Fruit fly (Drosophila melanogaster): ENCODE data around the gene smp-30.

Gene smp-30

dm6 chr3R:14749077-14749798 lies 1.8 kb downstream of the smp-30 start:
- peak; percentile 33 for TF ChIP-seq brk (GFP tag; optimal IDR thresholded peaks at IDR 0.05)
- peak; percentile 65 for TF ChIP-seq br (GFP tag; optimal IDR thresholded peaks at IDR 0.05)
- peak; percentile 72 for TF ChIP-seq h (GFP tag; optimal IDR thresholded peaks at IDR 0.05)
- no peak for TF ChIP-seq usp (GFP tag; optimal IDR thresholded peaks at IDR 0.05)
- TF ChIP-seq HLH106 (tag; optimal IDR thresholded peaks at IDR 0.05), result peak; percentile 3
- peak; percentile 56 for TF ChIP-seq CG9705 (GFP tag; optimal IDR thresholded peaks at IDR 0.05)
- TF ChIP-seq pan (optimal IDR thresholded peaks at IDR 0.05), result no peak
- TF ChIP-seq fru (GFP tag; optimal IDR thresholded peaks at IDR 0.05), result peak; percentile 59
- no peak for TF ChIP-seq Abd-B (GFP tag; optimal IDR thresholded peaks at IDR 0.05)
- no peak for TF ChIP-seq jim (GFP tag; optimal IDR thresholded peaks at IDR 0.05)
- peak; percentile 58 for TF ChIP-seq OdsH (GFP tag; optimal IDR thresholded peaks at IDR 0.05)
- peak; percentile 29 for TF ChIP-seq tai (GFP tag; optimal IDR thresholded peaks at IDR 0.05)
- TF ChIP-seq N (GFP tag; optimal IDR thresholded peaks at IDR 0.05), result no peak
- TF ChIP-seq sage (GFP tag; optimal IDR thresholded peaks at IDR 0.05), result peak; percentile 2
- no peak for TF ChIP-seq Myc (optimal IDR thresholded peaks at IDR 0.05)
- TF ChIP-seq dl (GFP tag; optimal IDR thresholded peaks at IDR 0.05; ENCODE audit: insufficient read depth in 1 of 2, partially characterized antibody in 2 of 2), result peak; percentile 93 to 94
- peak; percentile 94 for TF ChIP-seq Dif (GFP tag; optimal IDR thresholded peaks at IDR 0.05; ENCODE audit: partially characterized antibody)
- no peak for TF ChIP-seq CG32264 (GFP tag; optimal IDR thresholded peaks at IDR 0.05)
- no peak for TF ChIP-seq dsf (GFP tag; optimal IDR thresholded peaks at IDR 0.05; ENCODE audit: borderline replicate concordance)
- TF ChIP-seq Rel (GFP tag; optimal IDR thresholded peaks at IDR 0.05), result no peak
- peak; percentile 31 for TF ChIP-seq Rel (tag; optimal IDR thresholded peaks at IDR 0.05)
- TF ChIP-seq Hnf4 (GFP tag; optimal IDR thresholded peaks at IDR 0.05), result peak; percentile 63
- TF ChIP-seq Hr83 (GFP tag; optimal IDR thresholded peaks at IDR 0.05; ENCODE audit: poor library complexity, severe bottlenecking), result peak; percentile 12
- TF ChIP-seq Vsx2 (GFP tag; optimal IDR thresholded peaks at IDR 0.05; ENCODE audit: partially characterized antibody), result peak; percentile 87
- TF ChIP-seq Sp1 (GFP tag; optimal IDR thresholded peaks at IDR 0.05), result peak; percentile 69
- TF ChIP-seq sv (GFP tag; optimal IDR thresholded peaks at IDR 0.05), result peak; percentile 26
- no peak for TF ChIP-seq lola (GFP tag; optimal IDR thresholded peaks at IDR 0.05)
- peak; percentile 73 for TF ChIP-seq Jra (GFP tag; optimal IDR thresholded peaks at IDR 0.05)
- no peak for TF ChIP-seq Mio (GFP tag; optimal IDR thresholded peaks at IDR 0.05)
- TF ChIP-seq ey (GFP tag; optimal IDR thresholded peaks at IDR 0.05), result peak; percentile 23
- no peak for TF ChIP-seq Hr78 (GFP tag; optimal IDR thresholded peaks at IDR 0.05)
- peak in 1 of 2 experiments; percentile 42 for TF ChIP-seq foxo (GFP tag; optimal IDR thresholded peaks at IDR 0.05)
- no peak for TF ChIP-seq dmrt93B (GFP tag; optimal IDR thresholded peaks at IDR 0.05)
- TF ChIP-seq CrebA (GFP tag; optimal IDR thresholded peaks at IDR 0.05; ENCODE audit: borderline replicate concordance), result peak; percentile 43
- peak; percentile 58 for TF ChIP-seq rgr (GFP tag; optimal IDR thresholded peaks at IDR 0.05)
- no peak for TF ChIP-seq Dfd (GFP tag; optimal IDR thresholded peaks at IDR 0.05)
- peak; percentile 44 for TF ChIP-seq psq (GFP tag; optimal IDR thresholded peaks at IDR 0.05)
- no peak for TF ChIP-seq woc (GFP tag; optimal IDR thresholded peaks at IDR 0.05)
- no peak for TF ChIP-seq GATAd (GFP tag; optimal IDR thresholded peaks at IDR 0.05)

dm6 chr3R:14748323-14749076 lies 2.5 kb downstream of the smp-30 start:
- peak in 1 of 2 experiments; percentile 5 for TF ChIP-seq dl (GFP tag; optimal IDR thresholded peaks at IDR 0.05; ENCODE audit: insufficient read depth in 1 of 2, partially characterized antibody in 2 of 2)
- no peak for TF ChIP-seq OdsH (GFP tag; optimal IDR thresholded peaks at IDR 0.05)

Data from whole organism, wandering third instar larva.